Fruit fly (Drosophila melanogaster) whole organism, embryonic: ENCODE results near the gene CRIF.

Experiments used
- Aef1 ChIP-seq: fragments of 200-800 bp; sonication (Bioruptor generic); IDR thresholded peaks from 3 replicates; pipeline ENCODE4 v1.3.6; 2022; ENCODE audit warnings: missing biosample characterization, missing genetic modification characterization
- CG11093 ChIP-seq: fragments of 200-800 bp; sonication (Bioruptor generic); IDR thresholded peaks from 3 replicates; pipeline ENCODE4 v1.3.6; 2022; ENCODE audit warnings: missing biosample characterization, missing genetic modification characterization
- CG11456 ChIP-seq: fragments of 200-800 bp; sonication (Bioruptor generic); IDR thresholded peaks from 3 replicates; pipeline ENCODE4 v1.3.6; 2022; ENCODE audit warnings: missing biosample characterization, missing genetic modification characterization
- CG12071 ChIP-seq: fragments of 200-800 bp; sonication (Bioruptor generic); optimal IDR thresholded peaks from 3 replicates; lab custom pipeline; 2018; ENCODE audit warnings: missing biosample characterization, mild to moderate bottlenecking, missing genetic modification characterization
- CG12104 ChIP-seq: fragments of 200-800 bp; sonication (Bioruptor generic); optimal IDR thresholded peaks from 3 replicates; lab custom pipeline; 2016; ENCODE audit warnings: missing biosample characterization, missing genetic modification characterization
- CG12219 ChIP-seq: fragments of 200-800 bp; sonication (Bioruptor generic); optimal IDR thresholded peaks from 3 replicates; lab custom pipeline; 2018; ENCODE audit warnings: missing biosample characterization, mild to moderate bottlenecking, missing genetic modification characterization
- CG12236 ChIP-seq: fragments of 200-800 bp; sonication (Bioruptor generic); optimal IDR thresholded peaks from 2 replicates; lab custom pipeline; 2016; ENCODE audit warnings: missing biosample characterization, missing genetic modification characterization
- CG12942 ChIP-seq: fragments of 200-800 bp; sonication (Bioruptor generic); optimal IDR thresholded peaks from 3 replicates; lab custom pipeline; 2016; ENCODE audit warnings: missing biosample characterization, missing genetic modification characterization
- CG13123 ChIP-seq: fragments of 200-800 bp; sonication (Bioruptor generic); optimal IDR thresholded peaks from 2 replicates; lab custom pipeline; 2016; ENCODE audit warnings: missing biosample characterization, missing genetic modification characterization
- CG14441 ChIP-seq: fragments of 200-800 bp; sonication (Bioruptor generic); IDR thresholded peaks from 2 replicates; pipeline ENCODE4 v1.3.6; 2022; ENCODE audit warnings: missing biosample characterization, missing genetic modification characterization
- CG16815 ChIP-seq: fragments of 200-800 bp; sonication (Bioruptor generic); optimal IDR thresholded peaks from 3 replicates; lab custom pipeline; 2017; ENCODE audit warnings: missing biosample characterization, mild to moderate bottlenecking, missing genetic modification characterization
- CG17568 ChIP-seq: fragments of 200-800 bp; sonication (Bioruptor generic); optimal IDR thresholded peaks from 2 replicates; lab custom pipeline; 2018; ENCODE audit warnings: missing biosample characterization, mild to moderate bottlenecking, missing genetic modification characterization, moderate library complexity
- CG30431 ChIP-seq: fragments of 200-800 bp; sonication (Bioruptor generic); optimal IDR thresholded peaks from 2 replicates; lab custom pipeline; 2017; ENCODE audit warnings: missing biosample characterization, missing genetic modification characterization
- CG32532 ChIP-seq: fragments of 200-800 bp; sonication (Bioruptor generic); IDR thresholded peaks from 2 replicates; pipeline ENCODE4 v1.3.6; 2022; ENCODE audit warnings: missing biosample characterization, missing genetic modification characterization
- CG33213 ChIP-seq: fragments of 200-800 bp; sonication (Bioruptor generic); optimal IDR thresholded peaks from 3 replicates; lab custom pipeline; 2016; ENCODE audit warnings: missing biosample characterization, missing genetic modification characterization
- CG4424 ChIP-seq: fragments of 200-800 bp; sonication (Bioruptor generic); optimal IDR thresholded peaks from 3 replicates; lab custom pipeline; 2016; ENCODE audit warnings: missing biosample characterization, missing genetic modification characterization
- CG8281 ChIP-seq: fragments of 200-800 bp; sonication (Bioruptor generic); optimal IDR thresholded peaks from 2 replicates; lab custom pipeline; 2018; ENCODE audit warnings: missing biosample characterization, mild to moderate bottlenecking, missing genetic modification characterization, moderate library complexity
- CG8765 ChIP-seq: fragments of 200-800 bp; sonication (Bioruptor generic); IDR thresholded peaks from 2 replicates; pipeline ENCODE4 v1.3.6; 2022; ENCODE audit warnings: missing biosample characterization, missing genetic modification characterization
- CG9797 ChIP-seq: fragments of 200-800 bp; sonication (Bioruptor generic); optimal IDR thresholded peaks from 3 replicates; lab custom pipeline; 2018; ENCODE audit warnings: missing biosample characterization, mild to moderate bottlenecking, missing genetic modification characterization
- CG9817 ChIP-seq: fragments of 200-800 bp; sonication (Bioruptor generic); optimal IDR thresholded peaks from 2 replicates; lab custom pipeline; 2018; ENCODE audit warnings: missing biosample characterization, mild to moderate bottlenecking, missing genetic modification characterization, moderate library complexity
- Chrac-16 ChIP-seq: fragments of 200-800 bp; sonication (Bioruptor generic); optimal IDR thresholded peaks from 3 replicates; lab custom pipeline; 2016; ENCODE audit warnings: missing biosample characterization, missing genetic modification characterization
- Dek ChIP-seq: fragments of 200-800 bp; sonication (Bioruptor generic); optimal IDR thresholded peaks from 3 replicates; lab custom pipeline; 2019; ENCODE audit warnings: missing biosample characterization, mild to moderate bottlenecking, missing genetic modification characterization, moderate library complexity
- Drgx ChIP-seq: fragments of 200-800 bp; sonication (Bioruptor generic); IDR thresholded peaks from 2 replicates; pipeline ENCODE4 v1.3.6; 2022; ENCODE audit warnings: missing biosample characterization, missing genetic modification characterization
- H2.0 ChIP-seq: fragments of 200-800 bp; sonication (Bioruptor generic); IDR thresholded peaks from 2 replicates; pipeline ENCODE4 v1.3.6; 2022; ENCODE audit warnings: missing biosample characterization, missing genetic modification characterization
- Hsf ChIP-seq: fragments of 200-800 bp; sonication (Bioruptor generic); optimal IDR thresholded peaks from 3 replicates; lab custom pipeline; 2016; ENCODE audit warnings: missing biosample characterization, missing genetic modification characterization
- Poxn ChIP-seq: fragments of 200-800 bp; sonication (Bioruptor generic); IDR thresholded peaks from 2 replicates; pipeline ENCODE4 v1.3.6; 2022; ENCODE audit warnings: missing biosample characterization, missing genetic modification characterization
- Ptx1 ChIP-seq: fragments of 200-800 bp; sonication (Bioruptor generic); IDR thresholded peaks from 2 replicates; pipeline ENCODE4 v1.3.6; 2022; ENCODE audit warnings: missing biosample characterization, missing genetic modification characterization
- Ravus ChIP-seq: fragments of 200-800 bp; sonication (Bioruptor generic); IDR thresholded peaks from 2 replicates; pipeline ENCODE4 v1.3.6; 2022; ENCODE audit warnings: missing biosample characterization, missing genetic modification characterization
- Usf ChIP-seq: fragments of 200-800 bp; sonication (Bioruptor generic); optimal IDR thresholded peaks from 2 replicates; lab custom pipeline; 2017; ENCODE audit warnings: missing genotype, missing biosample characterization, missing genetic modification characterization
- Xbp1 ChIP-seq: fragments of 200-800 bp; sonication (Bioruptor generic); optimal IDR thresholded peaks from 3 replicates; lab custom pipeline; 2016; ENCODE audit warnings: missing biosample characterization, mild to moderate bottlenecking, missing genetic modification characterization
- abd-A ChIP-seq: fragments of 200-800 bp; sonication (Bioruptor generic); optimal IDR thresholded peaks from 3 replicates; lab custom pipeline; 2019; ENCODE audit warnings: missing biosample characterization, mild to moderate bottlenecking, missing genetic modification characterization, moderate library complexity
- ase ChIP-seq: fragments of 200-800 bp; sonication (Bioruptor generic); IDR thresholded peaks from 3 replicates; pipeline ENCODE4 v1.3.6; 2022; ENCODE audit warnings: missing biosample characterization, missing genetic modification characterization
- btn ChIP-seq: fragments of 200-800 bp; sonication (Bioruptor generic); optimal IDR thresholded peaks from 2 replicates; lab custom pipeline; 2016; ENCODE audit warnings: missing biosample characterization, missing genetic modification characterization
- da ChIP-seq: fragments of 200-800 bp; sonication (Bioruptor generic); optimal IDR thresholded peaks from 2 replicates; lab custom pipeline; 2016; ENCODE audit warnings: missing biosample characterization, missing genetic modification characterization
- gem ChIP-seq: fragments of 200-800 bp; sonication (Bioruptor generic); optimal IDR thresholded peaks from 2 replicates; lab custom pipeline; 2019; ENCODE audit warnings: missing biosample characterization, mild to moderate bottlenecking, missing genetic modification characterization, moderate library complexity
- grn ChIP-seq: fragments of 200-800 bp; sonication (Bioruptor generic); optimal IDR thresholded peaks from 3 replicates; lab custom pipeline; 2017; ENCODE audit warnings: missing biosample characterization, missing genetic modification characterization
- ind ChIP-seq: fragments of 200-800 bp; sonication (Bioruptor generic); optimal IDR thresholded peaks from 3 replicates; lab custom pipeline; 2016; ENCODE audit warnings: missing biosample characterization, missing genetic modification characterization
- jumu ChIP-seq: fragments of 200-800 bp; sonication (Bioruptor generic); optimal IDR thresholded peaks from 3 replicates; lab custom pipeline; 2016; ENCODE audit warnings: missing biosample characterization, missing genetic modification characterization
- knrl ChIP-seq: fragments of 200-800 bp; sonication (Bioruptor generic); IDR thresholded peaks from 3 replicates; pipeline ENCODE4 v1.3.6; 2022; ENCODE audit warnings: missing biosample characterization, missing genetic modification characterization; ENCODE audit not compliant: partially characterized antibody
- mld ChIP-seq: fragments of 200-800 bp; sonication (Bioruptor generic); IDR thresholded peaks from 3 replicates; pipeline ENCODE4 v1.3.6; 2022; ENCODE audit warnings: missing biosample characterization, missing genetic modification characterization; ENCODE audit not compliant: partially characterized antibody
- nerfin-2 ChIP-seq: fragments of 200-800 bp; sonication (Bioruptor generic); IDR thresholded peaks from 2 replicates; pipeline ENCODE4 v1.3.6; 2022; ENCODE audit warnings: missing biosample characterization, missing genetic modification characterization; ENCODE audit not compliant: partially characterized antibody
- pho ChIP-seq: fragments of 200-800 bp; sonication (Bioruptor generic); optimal IDR thresholded peaks from 2 replicates; lab custom pipeline; 2016; ENCODE audit warnings: missing biosample characterization, missing genetic modification characterization
- sisA ChIP-seq: fragments of 200-800 bp; sonication (Bioruptor generic); IDR thresholded peaks from 2 replicates; pipeline ENCODE4 v1.3.6; 2022; ENCODE audit warnings: missing biosample characterization, missing genetic modification characterization
- slp2 ChIP-seq: fragments of 200-800 bp; sonication (Bioruptor generic); optimal IDR thresholded peaks from 2 replicates; lab custom pipeline; 2016; ENCODE audit warnings: missing biosample characterization, missing genetic modification characterization
- ssp ChIP-seq: fragments of 200-800 bp; sonication (Bioruptor generic); IDR thresholded peaks from 2 replicates; pipeline ENCODE4 v1.3.6; 2022; ENCODE audit warnings: missing biosample characterization, missing genetic modification characterization
- unc-4 ChIP-seq: fragments of 200-800 bp; sonication (Bioruptor generic); IDR thresholded peaks from 2 replicates; pipeline ENCODE4 v1.3.6; 2022; ENCODE audit warnings: missing biosample characterization, missing genetic modification characterization; ENCODE audit not compliant: partially characterized antibody
- vnd ChIP-seq: fragments of 200-800 bp; sonication (Bioruptor generic); IDR thresholded peaks from 3 replicates; pipeline ENCODE4 v1.3.6; 2022; ENCODE audit warnings: missing biosample characterization, missing genetic modification characterization; ENCODE audit not compliant: partially characterized antibody
- vvl ChIP-seq: fragments of 200-800 bp; sonication (Bioruptor generic); IDR thresholded peaks from 2 replicates; pipeline ENCODE4 v1.3.6; 2022; ENCODE audit warnings: missing biosample characterization, missing genetic modification characterization
- z ChIP-seq: fragments of 200-800 bp; sonication (Bioruptor generic); IDR thresholded peaks from 3 replicates; pipeline ENCODE4 v1.3.6; 2022; ENCODE audit warnings: missing biosample characterization, missing genetic modification characterization

Gene CRIF

DNA sequence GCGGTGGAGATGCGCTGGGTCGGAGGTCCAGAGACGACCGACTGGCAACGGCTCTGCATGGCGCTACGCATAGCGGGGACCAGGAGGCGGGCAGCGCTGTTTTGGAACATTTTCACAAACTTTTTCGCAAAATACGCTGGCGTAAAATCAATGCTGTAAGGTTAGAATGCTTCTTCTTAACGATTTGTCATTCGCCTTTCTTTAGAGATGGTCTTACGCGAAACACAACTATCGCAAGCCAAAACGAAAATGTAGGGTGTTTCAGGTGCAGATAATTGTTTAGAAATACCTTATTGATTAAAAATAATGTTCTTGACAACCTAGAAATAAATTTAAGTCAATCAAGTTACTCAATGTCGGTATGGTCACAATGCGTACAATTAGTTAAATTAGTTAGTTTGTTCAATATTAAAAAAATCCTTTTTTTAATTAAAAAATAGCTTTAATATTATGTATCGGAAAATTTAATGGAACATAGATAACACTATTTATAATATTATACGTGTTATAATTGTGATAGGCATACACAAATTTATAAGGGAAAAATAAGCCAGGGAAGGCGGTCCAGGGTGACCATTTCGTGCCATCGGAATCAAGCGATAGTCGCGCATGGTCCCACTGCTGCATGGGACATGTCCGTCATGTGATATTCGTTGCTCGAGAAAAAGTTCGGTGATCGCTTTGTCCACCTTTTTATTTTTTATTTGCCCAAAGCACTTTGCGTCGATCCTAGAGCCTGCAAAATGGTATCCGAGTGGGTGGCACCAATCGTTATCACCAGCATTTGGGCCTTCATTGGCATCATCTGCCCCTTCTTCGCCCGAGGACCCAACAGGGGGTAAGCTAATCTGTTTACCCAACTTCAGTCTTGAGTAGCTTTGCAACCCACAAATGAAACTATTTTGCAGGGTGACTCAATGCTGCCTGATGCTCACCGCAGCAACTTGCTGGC, 29.2 kb downstream of the CRIF start, which contains the start of the genes COX8 and VhaM9.7-b (continued):
- TF ChIP-seq mld (GFP tag; lab: Robert Waterston, UW) (peak; percentile 44; the same call in 1 of the 3 replicates), CG11456 (GFP tag; lab: Robert Waterston, UW) (no peak; the same call in 2 of the 3 replicates), slp2 (GFP tag; lab: Kevin White, UChicago) (peak; percentile 2), Poxn (GFP tag; lab: Robert Waterston, UW) (no peak; the same call in 1 of the 2 replicates), da (GFP tag; lab: Kevin White, UChicago) (no peak), pho (GFP tag; lab: Kevin White, UChicago) (peak; percentile 13), grn (GFP tag; lab: Kevin White, UChicago) (no peak), Hsf (GFP tag; lab: Kevin White, UChicago) (peak; percentile 77), abd-A (tag; lab: Kevin White, UChicago) (no peak), Ravus (peak; percentile 1; the same call in 1 of the 2 replicates), CG4424 (peak; percentile 69), Ptx1 (GFP tag; lab: Robert Waterston, UW) (no peak), Aef1 (GFP tag; lab: Robert Waterston, UW) (no peak; the same call in 2 of the 3 replicates), unc-4 (GFP tag; lab: Robert Waterston, UW) (peak; percentile 62), Usf (GFP tag; lab: Kevin White, UChicago) (peak; percentile 89), gem (no peak), CG8281 (peak; percentile 64), CG14441 (GFP tag; lab: Robert Waterston, UW) (peak; percentile 55; the same call in 1 of the 2 replicates), Xbp1 (GFP tag; lab: Kevin White, UChicago) (peak; percentile 72), H2.0 (GFP tag; lab: Robert Waterston, UW) (peak; percentile 48), CG16815 (GFP tag; lab: Kevin White, UChicago) (peak; percentile 45), CG32532 (peak; percentile 70; the same call in 1 of the 2 replicates), Chrac-16 (peak; percentile 55), ind (GFP tag; lab: Kevin White, UChicago) (peak; percentile 74), CG8765 (no peak), CG9817 (tag; lab: Kevin White, UChicago) (no peak), CG12942 (GFP tag; lab: Kevin White, UChicago) (peak; percentile 34), knrl (GFP tag; lab: Robert Waterston, UW) (peak; percentile 74), CG12071 (GFP tag; lab: Kevin White, UChicago) (no peak), ase (no peak), Drgx (GFP tag; lab: Robert Waterston, UW) (no peak), Dek (tag; lab: Kevin White, UChicago) (no peak), CG11093 (no peak), sisA (no peak), CG12104 (GFP tag; lab: Kevin White, UChicago) (peak; percentile 41), CG33213 (GFP tag; lab: Kevin White, UChicago) (peak; percentile 38), CG17568 (GFP tag; lab: Kevin White, UChicago) (no peak), vnd (peak; percentile 65; the same call in 1 of the 3 replicates), btn (GFP tag; lab: Kevin White, UChicago) (no peak), jumu (GFP tag; lab: Kevin White, UChicago) (peak; percentile 44), CG12219 (GFP tag; lab: Kevin White, UChicago) (no peak), CG13123 (peak; percentile 45), ssp (GFP tag; lab: Robert Waterston, UW) (peak; percentile 45), vvl (GFP tag; lab: Robert Waterston, UW) (no peak; the same call in 1 of the 2 replicates), nerfin-2 (GFP tag; lab: Robert Waterston, UW) (peak; percentile 46; the same call in 1 of the 2 replicates), CG12236 (GFP tag; lab: Kevin White, UChicago) (no peak), z (no peak), CG9797 (GFP tag; lab: Kevin White, UChicago) (peak; percentile 86), CG30431 (GFP tag; lab: Kevin White, UChicago) (no peak)
